Fruit fly (Drosophila melanogaster): ENCODE data around the gene CG31099.

DNA sequence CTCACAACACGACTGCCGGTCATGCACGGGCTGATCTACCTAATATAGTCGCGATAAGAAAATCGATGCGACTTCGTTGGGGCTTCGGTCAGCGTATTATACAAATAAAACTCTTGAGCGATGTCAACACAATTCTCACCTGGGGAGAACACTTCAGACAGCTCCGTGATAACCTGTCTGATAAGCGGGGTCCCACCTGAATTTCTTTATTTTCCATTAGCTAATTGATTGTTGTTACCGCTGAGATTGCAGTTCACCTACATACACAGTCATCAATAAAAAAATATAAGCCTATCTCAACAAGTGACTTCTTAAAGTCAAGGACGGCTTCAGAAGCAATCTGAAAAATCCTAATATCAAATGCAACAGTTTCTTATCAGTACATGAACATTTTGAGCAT is 36.2 kb upstream of the CG31099 start, which contains the start of gene tobi:
- TF ChIP-seq ttk (optimal IDR thresholded peaks at IDR 0.05) (no peak), h (optimal IDR thresholded peaks at IDR 0.05) (no peak), Sin3A (optimal IDR thresholded peaks at IDR 0.05) (no peak), psq (optimal IDR thresholded peaks at IDR 0.05) (no peak)

Measured in Kc167 (cell line).